Fruit fly (Drosophila melanogaster): ENCODE measurements around the gene CG31807.

- no peak for TF ChIP-seq Dll (optimal IDR thresholded peaks at IDR 0.05)
- TF ChIP-seq EcR (GFP tag; optimal IDR thresholded peaks at IDR 0.05) = no peak
Measured at dm6 chr2L:16716771-16717170, 33.0 kb upstream of the CG31807 start.

Measured in whole organism.